Fruit fly (Drosophila melanogaster): ENCODE measurements around the gene ear.

ear gene

dm6 chr3R:15290642-15291118 lies 29.9 kb upstream of the ear start, which contains the start of gene CG45218 (continued):
- TF ChIP-seq Dip2 (GFP tag; IDR thresholded peaks at IDR 0.05) = no peak
- TF ChIP-seq CG11456 (GFP tag; IDR thresholded peaks at IDR 0.05) = no peak
- no peak for TF ChIP-seq ham (GFP tag; IDR thresholded peaks at IDR 0.05)
- TF ChIP-seq Six4 (GFP tag; optimal IDR thresholded peaks at IDR 0.05) = no peak
- TF ChIP-seq vnd (GFP tag; IDR thresholded peaks at IDR 0.05; ENCODE audit: partially characterized antibody) = no peak
- TF ChIP-seq cwo (GFP tag; optimal IDR thresholded peaks at IDR 0.05) = no peak
- TF ChIP-seq CG9817 (tag; optimal IDR thresholded peaks at IDR 0.05) = no peak
- TF ChIP-seq CG12659 (GFP tag; optimal IDR thresholded peaks at IDR 0.05) = no peak
- TF ChIP-seq chm (GFP tag; IDR thresholded peaks at IDR 0.05) = no peak
- no peak for TF ChIP-seq CG14667 (GFP tag; IDR thresholded peaks at IDR 0.05)
- no peak for TF ChIP-seq Stat92E (GFP tag; optimal IDR thresholded peaks at IDR 0.05)
- TF ChIP-seq kni (GFP tag; optimal IDR thresholded peaks at IDR 0.05) = no peak
- TF ChIP-seq CG15269 (tag; optimal IDR thresholded peaks at IDR 0.05) = no peak
- TF ChIP-seq CG15479 (GFP tag; optimal IDR thresholded peaks at IDR 0.05) = peak; percentile 44
- TF ChIP-seq CG6683 (GFP tag; optimal IDR thresholded peaks at IDR 0.05) = no peak
- no peak for TF ChIP-seq Xbp1 (GFP tag; optimal IDR thresholded peaks at IDR 0.05)
- no peak for TF ChIP-seq hth (optimal IDR thresholded peaks at IDR 0.05)
- TF ChIP-seq HLHmδ (GFP tag; optimal IDR thresholded peaks at IDR 0.05) = peak; percentile 53
- TF ChIP-seq CG16815 (GFP tag; optimal IDR thresholded peaks at IDR 0.05) = no peak
- no peak for TF ChIP-seq dmrt99B (tag; optimal IDR thresholded peaks at IDR 0.05)
- TF ChIP-seq CG8944 (GFP tag; optimal IDR thresholded peaks at IDR 0.05) = no peak
- no peak for TF ChIP-seq kah (GFP tag; optimal IDR thresholded peaks at IDR 0.05)
- TF ChIP-seq seq (GFP tag; IDR thresholded peaks at IDR 0.05) = no peak
- TF ChIP-seq jing (GFP tag; optimal IDR thresholded peaks at IDR 0.05) = no peak
- TF ChIP-seq CG8478 (optimal IDR thresholded peaks at IDR 0.05) = peak; percentile 64
- TF ChIP-seq CG3163 (GFP tag; optimal IDR thresholded peaks at IDR 0.05) = peak; percentile 64
- no peak for TF ChIP-seq CG2678 (tag; optimal IDR thresholded peaks at IDR 0.05)
- no peak for TF ChIP-seq H15 (GFP tag; IDR thresholded peaks at IDR 0.05)
- TF ChIP-seq Vsx1 (GFP tag; optimal IDR thresholded peaks at IDR 0.05) = no peak
- peak; percentile 98 for TF ChIP-seq sd (tag; optimal IDR thresholded peaks at IDR 0.05)
- TF ChIP-seq CG11504 (tag; optimal IDR thresholded peaks at IDR 0.05) = no peak
- peak; percentile 90 for TF ChIP-seq abd-A (tag; optimal IDR thresholded peaks at IDR 0.05)
- no peak for TF ChIP-seq CG15073 (GFP tag; optimal IDR thresholded peaks at IDR 0.05)
- peak; percentile 15 for TF ChIP-seq CG17829 (tag; optimal IDR thresholded peaks at IDR 0.05)
- TF ChIP-seq Ets65A (GFP tag) = no peak
- TF ChIP-seq CG13775 (GFP tag; optimal IDR thresholded peaks at IDR 0.05) = no peak
- no peak for TF ChIP-seq dmrt11E (tag; optimal IDR thresholded peaks at IDR 0.05)
- no peak for TF ChIP-seq CG10959 (GFP tag; IDR thresholded peaks at IDR 0.05)
- no peak for TF ChIP-seq Dek (tag; optimal IDR thresholded peaks at IDR 0.05)
- no peak for TF ChIP-seq Myb (GFP tag; optimal IDR thresholded peaks at IDR 0.05)
- TF ChIP-seq CG17328 (GFP tag; IDR thresholded peaks at IDR 0.05) = no peak
- no peak for TF ChIP-seq CG2120 (GFP tag; optimal IDR thresholded peaks at IDR 0.05)
- no peak for TF ChIP-seq CG11085 (GFP tag; IDR thresholded peaks at IDR 0.05)
- no peak for TF ChIP-seq CG4854 (GFP tag; optimal IDR thresholded peaks at IDR 0.05)
- peak; percentile 2 for TF ChIP-seq pzg (GFP tag; optimal IDR thresholded peaks at IDR 0.05)
- no peak for TF ChIP-seq dan (GFP tag; IDR thresholded peaks at IDR 0.05)
- TF ChIP-seq CG18262 (tag; optimal IDR thresholded peaks at IDR 0.05) = no peak
- no peak for TF ChIP-seq CG17912 (GFP tag; optimal IDR thresholded peaks at IDR 0.05)
- no peak for TF ChIP-seq fd96Cb (tag; optimal IDR thresholded peaks at IDR 0.05)
- no peak for TF ChIP-seq nerfin-2 (GFP tag; IDR thresholded peaks at IDR 0.05; ENCODE audit: partially characterized antibody)
- TF ChIP-seq CG6854 (GFP tag; optimal IDR thresholded peaks at IDR 0.05) = no peak
